Fruit fly (Drosophila melanogaster): ENCODE results near the gene CG15356.

CG15356 gene

DNA sequence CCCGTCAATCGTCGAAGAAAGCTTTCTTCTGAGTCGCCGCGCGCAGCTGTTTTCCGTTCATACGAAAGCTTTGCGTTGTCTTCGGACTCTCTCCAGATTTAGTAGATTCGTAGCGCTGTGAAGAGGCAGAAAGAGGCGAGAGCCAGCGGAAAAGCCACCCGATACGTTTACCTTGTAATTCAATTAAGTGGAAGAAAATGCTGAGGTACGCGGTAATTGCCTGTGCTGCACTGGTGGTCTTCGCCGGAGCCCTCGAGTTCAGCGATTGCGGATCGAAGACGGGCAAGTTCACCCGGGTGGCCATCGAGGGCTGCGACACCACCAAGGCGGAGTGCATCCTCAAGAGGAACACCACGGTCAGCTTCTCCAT is 7.6 kb upstream of the CG15356 start, which contains the start of gene Npc2a:
Gene Npc2a (plus strand): TSS at position 99 of the 370 bp plus-strand sequence.
- TF ChIP-seq Mio (GFP tag; optimal IDR thresholded peaks at IDR 0.05) (no peak), ey (GFP tag; optimal IDR thresholded peaks at IDR 0.05) (no peak), HLH106 (tag; optimal IDR thresholded peaks at IDR 0.05) (no peak), sv (GFP tag; optimal IDR thresholded peaks at IDR 0.05) (no peak), Dif (GFP tag; optimal IDR thresholded peaks at IDR 0.05; ENCODE audit: partially characterized antibody) (peak; percentile 4), dmrt93B (GFP tag; optimal IDR thresholded peaks at IDR 0.05) (no peak), Vsx2 (GFP tag; optimal IDR thresholded peaks at IDR 0.05; ENCODE audit: partially characterized antibody) (no peak), Hnf4 (GFP tag; optimal IDR thresholded peaks at IDR 0.05) (no peak), Rel (GFP tag; optimal IDR thresholded peaks at IDR 0.05) (no peak), Rel (tag; optimal IDR thresholded peaks at IDR 0.05) (no peak), brk (GFP tag; optimal IDR thresholded peaks at IDR 0.05) (no peak), dl (GFP tag; optimal IDR thresholded peaks at IDR 0.05; ENCODE audit: insufficient read depth in 1 of 2, partially characterized antibody in 2 of 2) (peak; percentile 11 to 29), lola (GFP tag; optimal IDR thresholded peaks at IDR 0.05) (no peak), tai (GFP tag; optimal IDR thresholded peaks at IDR 0.05) (no peak)

DNA sequence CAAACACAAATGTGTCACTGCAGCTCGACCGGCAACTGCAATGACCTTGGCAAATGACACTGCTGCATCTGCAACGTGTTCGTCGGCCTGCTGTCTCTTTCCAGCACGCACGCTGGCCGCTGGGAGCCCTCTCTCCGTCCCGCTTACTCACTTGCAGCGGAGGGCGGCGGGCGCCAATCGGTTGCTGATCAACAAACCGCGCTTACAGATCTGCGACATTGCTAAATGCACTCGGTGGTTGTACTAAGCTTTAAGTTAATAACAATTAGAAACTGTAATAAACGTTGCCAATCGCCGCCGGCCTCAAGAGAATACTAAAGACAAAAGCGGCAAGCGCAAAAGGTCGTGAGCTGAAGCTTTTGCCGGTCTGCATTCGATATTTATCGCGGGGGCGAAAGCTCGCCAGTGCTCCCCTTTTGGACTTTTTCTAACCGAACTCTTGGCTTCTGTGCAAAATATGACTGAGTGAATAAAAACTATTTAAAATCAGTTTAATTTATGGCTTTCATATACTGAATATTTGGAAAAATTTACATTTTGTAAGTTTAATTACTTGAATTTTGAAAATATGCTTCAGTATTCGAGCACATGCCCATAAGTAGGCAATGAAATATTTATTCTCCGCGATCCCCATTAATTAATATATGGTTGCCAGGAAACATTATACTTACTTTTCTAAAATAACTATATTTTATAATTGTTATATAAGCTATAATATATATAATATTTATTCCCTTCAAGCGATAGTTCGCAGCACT is 7.1 kb upstream of the CG15356 start, which contains the start of gene Got2:
Gene Got2 (minus strand): TSS at position 325 of the 758 bp plus-strand sequence.
- TF ChIP-seq jim (GFP tag; optimal IDR thresholded peaks at IDR 0.05) (no peak), Hr83 (GFP tag; optimal IDR thresholded peaks at IDR 0.05; ENCODE audit: poor library complexity, severe bottlenecking) (peak; percentile 53), sage (GFP tag; optimal IDR thresholded peaks at IDR 0.05) (peak; percentile 31), h (GFP tag; optimal IDR thresholded peaks at IDR 0.05) (no peak), HLH106 (tag; optimal IDR thresholded peaks at IDR 0.05) (peak; percentile 17), Dif (GFP tag; optimal IDR thresholded peaks at IDR 0.05; ENCODE audit: partially characterized antibody) (peak; percentile 14), psq (GFP tag; optimal IDR thresholded peaks at IDR 0.05) (peak; percentile 26), foxo (GFP tag; optimal IDR thresholded peaks at IDR 0.05) (peak in 1 of 2 experiments; percentile 35), sv (GFP tag; optimal IDR thresholded peaks at IDR 0.05) (no peak), Myc (optimal IDR thresholded peaks at IDR 0.05) (peak; percentile 94), woc (GFP tag; optimal IDR thresholded peaks at IDR 0.05) (peak; percentile 65), OdsH (GFP tag; optimal IDR thresholded peaks at IDR 0.05) (peak; percentile 34), Rel (GFP tag; optimal IDR thresholded peaks at IDR 0.05) (no peak), Rel (tag; optimal IDR thresholded peaks at IDR 0.05) (peak; percentile 26), GATAd (GFP tag; optimal IDR thresholded peaks at IDR 0.05) (peak; percentile 9), pan (optimal IDR thresholded peaks at IDR 0.05) (no peak), fru (GFP tag; optimal IDR thresholded peaks at IDR 0.05) (peak; percentile 27)

DNA sequence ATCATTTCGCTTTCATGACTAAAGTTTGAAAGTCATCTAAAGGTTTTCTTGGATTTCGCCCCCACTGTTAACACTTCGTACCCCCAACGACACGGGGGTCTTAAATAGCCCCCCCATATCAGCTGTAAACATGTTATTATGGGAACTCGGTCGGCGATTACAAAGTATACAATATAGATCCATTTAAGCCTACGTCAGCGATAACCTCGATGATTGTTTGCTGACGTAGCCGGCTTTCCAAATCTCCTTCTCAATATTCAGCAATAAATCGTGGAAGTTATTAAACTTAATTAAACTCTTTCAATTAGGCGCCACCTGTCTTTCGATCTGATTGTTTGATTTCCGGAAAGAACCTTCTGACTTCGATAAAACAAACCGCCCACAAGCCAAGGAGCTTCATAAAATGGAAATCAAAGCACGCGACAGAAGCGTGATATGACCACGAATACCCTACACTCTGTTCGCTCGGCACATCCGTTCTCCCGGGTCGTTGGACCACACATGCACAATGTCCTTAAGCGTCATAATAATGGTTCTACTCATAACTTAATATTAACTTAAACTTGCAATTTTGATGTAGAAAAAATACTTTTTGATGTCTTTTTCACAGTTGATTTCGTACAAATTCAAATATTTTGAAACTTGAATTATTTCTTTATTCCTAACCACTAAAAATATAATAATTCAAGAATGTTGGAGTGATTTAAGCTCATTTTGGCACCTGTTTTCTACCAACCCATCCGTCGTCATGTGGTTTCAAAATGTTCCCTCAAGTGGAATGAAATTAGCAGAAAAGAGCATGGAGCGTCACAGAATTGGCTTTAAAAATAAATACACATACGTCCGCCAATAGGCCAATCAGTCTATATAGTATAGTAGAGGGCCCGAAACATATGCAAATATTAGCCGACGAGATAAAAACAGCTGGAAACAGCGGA is 6.1 kb upstream of the CG15356 start:
- TF ChIP-seq lola (GFP tag; optimal IDR thresholded peaks at IDR 0.05) (no peak), usp (GFP tag; optimal IDR thresholded peaks at IDR 0.05) (no peak), tai (GFP tag; optimal IDR thresholded peaks at IDR 0.05) (no peak), N (GFP tag; optimal IDR thresholded peaks at IDR 0.05) (no peak), Myc (optimal IDR thresholded peaks at IDR 0.05) (no peak), Sp1 (GFP tag; optimal IDR thresholded peaks at IDR 0.05) (peak; percentile 69), Abd-B (GFP tag; optimal IDR thresholded peaks at IDR 0.05) (no peak), fru (GFP tag; optimal IDR thresholded peaks at IDR 0.05) (peak; percentile 78), Jra (GFP tag; optimal IDR thresholded peaks at IDR 0.05) (no peak), rgr (GFP tag; optimal IDR thresholded peaks at IDR 0.05) (peak; percentile 70), dl (GFP tag; optimal IDR thresholded peaks at IDR 0.05; ENCODE audit: insufficient read depth in 1 of 2, partially characterized antibody in 2 of 2) (no peak), ey (GFP tag; optimal IDR thresholded peaks at IDR 0.05) (peak; percentile 59), Hr78 (GFP tag; optimal IDR thresholded peaks at IDR 0.05) (no peak), Dif (GFP tag; optimal IDR thresholded peaks at IDR 0.05; ENCODE audit: partially characterized antibody) (no peak), foxo (GFP tag; optimal IDR thresholded peaks at IDR 0.05) (peak in 1 of 2 experiments; percentile 78), GATAd (GFP tag; optimal IDR thresholded peaks at IDR 0.05) (no peak), brk (GFP tag; optimal IDR thresholded peaks at IDR 0.05) (no peak), CrebA (GFP tag; optimal IDR thresholded peaks at IDR 0.05; ENCODE audit: borderline replicate concordance) (no peak), CG32264 (GFP tag; optimal IDR thresholded peaks at IDR 0.05) (no peak), Dfd (GFP tag; optimal IDR thresholded peaks at IDR 0.05) (no peak), sv (GFP tag; optimal IDR thresholded peaks at IDR 0.05) (peak; percentile 34), OdsH (GFP tag; optimal IDR thresholded peaks at IDR 0.05) (peak; percentile 67), Vsx2 (GFP tag; optimal IDR thresholded peaks at IDR 0.05; ENCODE audit: partially characterized antibody) (no peak), jim (GFP tag; optimal IDR thresholded peaks at IDR 0.05) (no peak), Mio (GFP tag; optimal IDR thresholded peaks at IDR 0.05) (peak; percentile 62), Rel (GFP tag; optimal IDR thresholded peaks at IDR 0.05) (no peak), Rel (tag; optimal IDR thresholded peaks at IDR 0.05) (peak; percentile 61), psq (GFP tag; optimal IDR thresholded peaks at IDR 0.05) (peak; percentile 16), sage (GFP tag; optimal IDR thresholded peaks at IDR 0.05) (no peak), Hnf4 (GFP tag; optimal IDR thresholded peaks at IDR 0.05) (no peak), dsf (GFP tag; optimal IDR thresholded peaks at IDR 0.05; ENCODE audit: borderline replicate concordance) (no peak), h (GFP tag; optimal IDR thresholded peaks at IDR 0.05) (peak; percentile 79), Hr83 (GFP tag; optimal IDR thresholded peaks at IDR 0.05; ENCODE audit: poor library complexity, severe bottlenecking) (peak; percentile 63), HLH106 (tag; optimal IDR thresholded peaks at IDR 0.05) (peak; percentile 61), woc (GFP tag; optimal IDR thresholded peaks at IDR 0.05) (peak; percentile 72), pan (optimal IDR thresholded peaks at IDR 0.05) (no peak)
